Worm (Caenorhabditis elegans) whole organism, L4 larva: ENCODE measurements around the gene F22B5.10.
A peak's percentile ranks its signal among the peaks of the same experiment; 100 is the strongest.

Experiments used
- D1046.2 ChIP-seq: fragments of 200-800 bp; sonication (Bioruptor generic); IDR thresholded peaks from 2 replicates; pipeline ENCODE4 v1.3.6; 2022; ENCODE audit warnings: missing genetic modification characterization, missing compliant biosample characterization
- F10B5.3 ChIP-seq: sonication (generic microtip); optimal IDR thresholded peaks from 2 replicates; lab custom pipeline; 2016; ENCODE audit warnings: mild to moderate bottlenecking, missing genetic modification characterization, missing compliant biosample characterization
- F44E2.7 ChIP-seq: fragments of 200-800 bp; sonication (Bioruptor generic); IDR thresholded peaks from 2 replicates; pipeline ENCODE4 v2.1.2; 2022; ENCODE audit warnings: missing genetic modification characterization, missing compliant biosample characterization
- Y48G9A.11 ChIP-seq: fragments of 200-800 bp; sonication (Bioruptor generic); IDR thresholded peaks from 2 replicates; pipeline ENCODE4 v1.3.6; 2022; ENCODE audit warnings: missing genetic modification reagents, missing genetic modification characterization, missing compliant biosample characterization
- Y5F2A.4 ChIP-seq: fragments of 200-800 bp; sonication (Bioruptor generic); optimal IDR thresholded peaks from 2 replicates; lab custom pipeline; 2018; ENCODE audit warnings: mild to moderate bottlenecking, missing genetic modification characterization, missing compliant biosample characterization
- Y75B8A.6 ChIP-seq: fragments of 200-800 bp; sonication (Bioruptor generic); IDR thresholded peaks from 2 replicates; pipeline ENCODE4 v1.3.6; 2022; ENCODE audit warnings: missing genetic modification reagents, missing genetic modification characterization, missing compliant biosample characterization
- aha-1 ChIP-seq: fragments of 150-350 bp; peaks from one replicate; lab custom pipeline; 2014; ENCODE audit warnings: missing biosample characterization, missing genetic modification characterization
- aly-2 ChIP-seq: sonication (generic microtip); optimal IDR thresholded peaks from 2 replicates; lab custom pipeline; 2018; ENCODE audit warnings: missing biosample characterization, missing genetic modification characterization
- ceh-20 ChIP-seq: fragments of 200-800 bp; sonication (Bioruptor generic); IDR thresholded peaks from 2 replicates; pipeline ENCODE4 v1.3.6; 2022; ENCODE audit warnings: missing genetic modification reagents, missing genetic modification characterization, missing compliant biosample characterization
- ceh-28 ChIP-seq: fragments of 150-350 bp; optimal IDR thresholded peaks from 2 replicates; lab custom pipeline; 2014; ENCODE audit warnings: missing biosample characterization, missing genetic modification reagents, missing genetic modification characterization
- ceh-44 ChIP-seq: fragments of 200-800 bp; sonication (Bioruptor generic); IDR thresholded peaks from 2 replicates; pipeline ENCODE4 v1.3.6; 2022; ENCODE audit warnings: missing genetic modification reagents, missing genetic modification characterization, missing compliant biosample characterization
- cey-2 ChIP-seq: sonication (generic microtip); optimal IDR thresholded peaks from 3 replicates; lab custom pipeline; 2017; ENCODE audit warnings: missing genetic modification characterization, mild to moderate bottlenecking, missing compliant biosample characterization, antibody characterized with exemption, borderline replicate concordance; ENCODE audit not compliant: insufficient read depth
- daf-19 ChIP-seq: fragments of 200-800 bp; sonication (Bioruptor generic); conservative IDR thresholded peaks from 2 replicates; pipeline ENCODE4 v1.3.6; 2022; ENCODE audit warnings: missing genetic modification characterization, missing compliant biosample characterization
- daf-8 ChIP-seq: fragments of 200-800 bp; sonication (Bioruptor generic); IDR thresholded peaks from 2 replicates; pipeline ENCODE4 v1.3.6; 2022; ENCODE audit warnings: missing genetic modification characterization, missing compliant biosample characterization
- dmd-6 ChIP-seq: fragments of 200-800 bp; sonication (Bioruptor generic); IDR thresholded peaks from 2 replicates; pipeline ENCODE4 v1.3.6; 2022; ENCODE audit warnings: missing genetic modification reagents, missing genetic modification characterization, missing compliant biosample characterization
- dpl-1 ChIP-seq: fragments of 150-350 bp; optimal IDR thresholded peaks from 2 replicates; lab custom pipeline; 2014; ENCODE audit warnings: missing biosample characterization, missing genetic modification reagents, missing genetic modification characterization
- egl-27 ChIP-seq: sonication (generic microtip); optimal IDR thresholded peaks from 3 replicates; lab custom pipeline; 2017; ENCODE audit warnings: missing biosample characterization, missing genetic modification reagents, missing genetic modification characterization
- egl-43 ChIP-seq: fragments of 200-800 bp; sonication (Bioruptor generic); IDR thresholded peaks from 2 replicates; pipeline ENCODE4 v1.3.6; 2022; ENCODE audit warnings: missing genetic modification reagents, missing genetic modification characterization, missing compliant biosample characterization
- fkh-10 ChIP-seq: fragments of 150-350 bp; optimal IDR thresholded peaks from 2 replicates; lab custom pipeline; 2014; ENCODE audit warnings: missing biosample characterization, missing genetic modification reagents, missing genetic modification characterization
- gei-8 ChIP-seq: fragments of 200-800 bp; sonication (Bioruptor generic); optimal IDR thresholded peaks from 2 replicates; lab custom pipeline; 2018; ENCODE audit warnings: mild to moderate bottlenecking, missing genetic modification characterization, missing compliant biosample characterization
- hif-1 ChIP-seq, 2 experiments: sonication (generic microtip); optimal IDR thresholded peaks; 2 replicates each; lab custom pipeline; 2016 to 2017; ENCODE audit warnings: missing compliant biosample characterization in 2 of 2, missing genetic modification characterization in 2 of 2, missing genetic modification reagents in 2 of 2, missing genotype in 2 of 2, mild to moderate bottlenecking in 1 of 2
- hlh-11 ChIP-seq: fragments of 200-800 bp; sonication (Bioruptor generic); optimal IDR thresholded peaks from 2 replicates; lab custom pipeline; 2018; ENCODE audit warnings: mild to moderate bottlenecking, missing genetic modification characterization, missing compliant biosample characterization
- hlh-30 ChIP-seq: sonication (generic microtip); optimal IDR thresholded peaks from 2 replicates; lab custom pipeline; 2017; ENCODE audit warnings: antibody characterized with exemption, mild to moderate bottlenecking, missing genetic modification characterization, missing compliant biosample characterization; ENCODE audit not compliant: insufficient read depth
- lin-1 ChIP-seq: fragments of 200-800 bp; sonication (Bioruptor generic); IDR thresholded peaks from 2 replicates; pipeline ENCODE4 v1.3.6; 2022; ENCODE audit warnings: missing genetic modification reagents, missing genetic modification characterization, missing compliant biosample characterization
- lin-13 ChIP-seq: fragments of 150-350 bp; optimal IDR thresholded peaks from 2 replicates; lab custom pipeline; 2014; ENCODE audit warnings: missing biosample characterization, missing genetic modification reagents, missing genetic modification characterization
- lin-39 ChIP-seq: fragments of 150-350 bp; optimal IDR thresholded peaks from 2 replicates; lab custom pipeline; 2014; ENCODE audit warnings: missing biosample characterization, missing genetic modification reagents, missing genetic modification characterization
- lsy-2 ChIP-seq, 2 experiments: fragments of 150-350 bp in 1 of 2; sonication (generic microtip) in 1 of 2; optimal IDR thresholded peaks; 2 replicates each; lab custom pipeline; 2014 to 2017; ENCODE audit warnings: missing biosample characterization in 2 of 2, missing genetic modification characterization in 2 of 2
- madf-9 ChIP-seq: fragments of 200-800 bp; sonication (Bioruptor generic); conservative IDR thresholded peaks from 2 replicates; pipeline ENCODE4 v1.3.6; 2022; ENCODE audit warnings: missing genetic modification reagents, missing genetic modification characterization, missing compliant biosample characterization
- mdl-1 ChIP-seq, 2 experiments: fragments of 150-350 bp in 1 of 2; sonication (generic microtip) in 1 of 2; optimal IDR thresholded peaks; 2 replicates each; lab custom pipeline; 2014 to 2017; ENCODE audit warnings: missing biosample characterization in 2 of 2, missing genetic modification characterization in 2 of 2
- mdt-29 ChIP-seq: fragments of 200-800 bp; sonication (Bioruptor generic); IDR thresholded peaks from 2 replicates; pipeline ENCODE4 v1.3.6; 2022; ENCODE audit warnings: missing genetic modification reagents, missing genetic modification characterization, missing compliant biosample characterization
- mep-1 ChIP-seq: fragments of 150-350 bp; sonication (generic microtip); optimal IDR thresholded peaks from 3 replicates; lab custom pipeline; 2014; ENCODE audit warnings: missing biosample characterization, missing genetic modification characterization
- mes-2 ChIP-seq: sonication (generic microtip); optimal IDR thresholded peaks from 2 replicates; lab custom pipeline; 2016; ENCODE audit warnings: missing genotype, mild to moderate bottlenecking, missing genetic modification characterization, missing compliant biosample characterization; ENCODE audit not compliant: poor library complexity, severe bottlenecking
- nhr-102 ChIP-seq: sonication (generic microtip); optimal IDR thresholded peaks from 2 replicates; lab custom pipeline; 2016; ENCODE audit warnings: mild to moderate bottlenecking, missing genetic modification characterization, moderate library complexity, missing compliant biosample characterization
- nhr-237 ChIP-seq: sonication (generic microtip); optimal IDR thresholded peaks from 2 replicates; lab custom pipeline; 2017; ENCODE audit warnings: missing biosample characterization, missing genetic modification characterization
- nhr-28 ChIP-seq: fragments of 150-350 bp; optimal IDR thresholded peaks from 2 replicates; lab custom pipeline; 2014; ENCODE audit warnings: missing biosample characterization, missing genetic modification characterization
- nhr-41 ChIP-seq: fragments of 200-800 bp; sonication (Bioruptor generic); IDR thresholded peaks from 2 replicates; pipeline ENCODE4 v1.3.6; 2022; ENCODE audit warnings: missing genetic modification reagents, missing genetic modification characterization, missing compliant biosample characterization
- nhr-48 ChIP-seq: sonication (generic microtip); optimal IDR thresholded peaks from 2 replicates; lab custom pipeline; 2016; ENCODE audit warnings: mild to moderate bottlenecking, missing genetic modification characterization, missing compliant biosample characterization
- pha-4 ChIP-seq, 2 experiments: fragments of 150-350 bp in 1 of 2; fragments of 200-800 bp in 1 of 2; sonication (Bioruptor generic) in 1 of 2; IDR thresholded peaks in 1 of 2; optimal IDR thresholded peaks in 1 of 2; 2 replicates each; pipeline versions ENCODE4 v1.3.6 to Lab custom; 2014 to 2022; ENCODE audit warnings: missing genetic modification characterization in 2 of 2, missing genetic modification reagents in 2 of 2, missing biosample characterization in 1 of 2, missing compliant biosample characterization in 1 of 2
- php-3 ChIP-seq: fragments of 200-800 bp; sonication (Bioruptor generic); IDR thresholded peaks from 2 replicates; pipeline ENCODE4 v1.3.6; 2022; ENCODE audit warnings: missing genetic modification reagents, missing genetic modification characterization, missing compliant biosample characterization
- saeg-2 ChIP-seq: fragments of 200-800 bp; sonication (Bioruptor generic); IDR thresholded peaks from 2 replicates; pipeline ENCODE4 v1.3.6; 2022; ENCODE audit warnings: missing genetic modification reagents, missing genetic modification characterization, missing compliant biosample characterization
- sdz-12 ChIP-seq: fragments of 200-800 bp; sonication (Bioruptor generic); optimal IDR thresholded peaks from 2 replicates; lab custom pipeline; 2018; ENCODE audit warnings: mild to moderate bottlenecking, missing genetic modification characterization, missing compliant biosample characterization
- set-16 ChIP-seq: fragments of 200-800 bp; sonication (Bioruptor generic); IDR thresholded peaks from 2 replicates; pipeline ENCODE4 v1.3.6; 2022; ENCODE audit warnings: missing genetic modification reagents, missing genetic modification characterization, missing compliant biosample characterization
- snpc-1.2 ChIP-seq: fragments of 200-800 bp; sonication (Bioruptor generic); IDR thresholded peaks from 2 replicates; pipeline ENCODE4 v1.3.6; 2022; ENCODE audit warnings: missing genetic modification reagents, missing genetic modification characterization, missing compliant biosample characterization
- snpc-4 ChIP-seq: fragments of 150-350 bp; optimal IDR thresholded peaks from 2 replicates; lab custom pipeline; 2014; ENCODE audit warnings: missing biosample characterization, missing genetic modification characterization
- spr-3 ChIP-seq: fragments of 200-800 bp; sonication (Bioruptor generic); optimal IDR thresholded peaks from 2 replicates; lab custom pipeline; 2018; ENCODE audit warnings: mild to moderate bottlenecking, missing genetic modification characterization, missing compliant biosample characterization
- unc-39 ChIP-seq: sonication (generic microtip); optimal IDR thresholded peaks from 2 replicates; lab custom pipeline; 2017; ENCODE audit warnings: missing biosample characterization, missing genetic modification characterization
- zag-1 ChIP-seq: fragments of 150-350 bp; optimal IDR thresholded peaks from 2 replicates; lab custom pipeline; 2014; ENCODE audit warnings: missing biosample characterization, missing genetic modification characterization
- zfp-3 ChIP-seq: fragments of 200-800 bp; sonication (Bioruptor generic); conservative IDR thresholded peaks from 2 replicates; pipeline ENCODE4 v1.3.6; 2022; ENCODE audit warnings: missing genetic modification reagents, missing genetic modification characterization, missing compliant biosample characterization
- zip-2 ChIP-seq: fragments of 150-350 bp; optimal IDR thresholded peaks from 2 replicates; lab custom pipeline; 2014; ENCODE audit warnings: missing biosample characterization, missing genetic modification characterization

Gene F22B5.10

ce11 chrII:8483793-8484186, 16.8 kb downstream of the F22B5.10 start, which contains the start of gene taap-1:
Gene taap-1, minus strand, starts transcription at chrII:8483871.
- TF ChIP-seq aha-1 (tag; lab: Kevin White, UChicago) (peak; percentile 100), lsy-2 (tag; optimal IDR thresholded peaks at IDR 0.05; lab: Kevin White, UChicago) (no peak), hif-1 (tag; optimal IDR thresholded peaks at IDR 0.05; lab: Kevin White, UChicago) (peak; percentile 94 to 100), nhr-48 (tag; lab: Kevin White, UChicago) (peak; percentile 51), spr-3 (GFP tag; lab: Kevin White, UChicago) (no peak), hlh-11 (tag; lab: Kevin White, UChicago) (peak; percentile 39), ceh-44 (GFP tag; lab: Robert Waterston, UW) (no peak), mep-1 (tag; lab: Kevin White, UChicago) (peak; percentile 29), cey-2 (tag; lab: Kevin White, UChicago) (no peak), dmd-6 (GFP tag; lab: Robert Waterston, UW) (peak; percentile 80), hlh-30 (tag; lab: Kevin White, UChicago) (peak; percentile 10), mdl-1 (tag; optimal IDR thresholded peaks at IDR 0.05; lab: Kevin White, UChicago) (peak in 1 of 2 experiments; percentile 44), nhr-237 (no peak), saeg-2 (GFP tag; lab: Robert Waterston, UW) (no peak), nhr-28 (tag; lab: Kevin White, UChicago) (peak; percentile 4), ceh-20 (no peak), mes-2 (peak; percentile 15), zag-1 (tag; lab: Kevin White, UChicago) (no peak), madf-9 (GFP tag; lab: Robert Waterston, UW) (no peak)

ce11 chrII:8484546-8484945, 17.6 kb downstream of the F22B5.10 start:
- peak; percentile 58 for TF ChIP-seq mep-1 (tag; lab: Kevin White, UChicago)
- peak; percentile 100 for TF ChIP-seq nhr-28 (tag; lab: Kevin White, UChicago)
- TF ChIP-seq Y75B8A.6 (GFP tag; lab: Robert Waterston, UW): no peak
- no peak for TF ChIP-seq mdl-1 (tag; optimal IDR thresholded peaks at IDR 0.05; lab: Kevin White, UChicago)
- TF ChIP-seq egl-27 (tag; lab: Kevin White, UChicago): no peak
- TF ChIP-seq aly-2 (tag; lab: Kevin White, UChicago): no peak
- no peak for TF ChIP-seq fkh-10 (GFP tag; lab: Kevin White, UChicago)
- TF ChIP-seq zag-1 (tag; lab: Kevin White, UChicago): no peak
- TF ChIP-seq snpc-1.2 (GFP tag; lab: Robert Waterston, UW): no peak
- TF ChIP-seq zfp-3: no peak
- peak; percentile 85 for TF ChIP-seq dmd-6 (GFP tag; lab: Robert Waterston, UW)
- TF ChIP-seq lin-13: peak; percentile 41
- TF ChIP-seq daf-8 (GFP tag; lab: Robert Waterston, UW): no peak
- TF ChIP-seq unc-39 (tag; lab: Kevin White, UChicago): no peak
- no peak for TF ChIP-seq Y48G9A.11
- TF ChIP-seq nhr-41: no peak
- no peak for TF ChIP-seq snpc-4
- no peak for TF ChIP-seq Y5F2A.4 (GFP tag; lab: Kevin White, UChicago)
- TF ChIP-seq php-3 (GFP tag; lab: Robert Waterston, UW): peak; percentile 63; the same call in 1 of the 2 replicates
- no peak for TF ChIP-seq lin-1 (GFP tag; lab: Robert Waterston, UW)
- no peak for TF ChIP-seq lin-39 (tag; lab: Kevin White, UChicago)
- TF ChIP-seq nhr-102 (tag; lab: Kevin White, UChicago): peak; percentile 18
- TF ChIP-seq mdt-29: no peak
- no peak for TF ChIP-seq sdz-12 (GFP tag; lab: Kevin White, UChicago)
- no peak for TF ChIP-seq F10B5.3 (tag; lab: Kevin White, UChicago)
- TF ChIP-seq D1046.2 (GFP tag; lab: Robert Waterston, UW): no peak
- TF ChIP-seq egl-43: no peak
- no peak for TF ChIP-seq ceh-28
- TF ChIP-seq pha-4 (GFP tag; IDR thresholded peaks at IDR 0.05; lab: Robert Waterston, UW): 0 out of 2 replicates have a peak, but pooled peaks have one; percentile 42
- no peak for TF ChIP-seq pha-4 (tag; optimal IDR thresholded peaks at IDR 0.05; lab: Kevin White, UChicago)
- TF ChIP-seq set-16: no peak
- no peak for TF ChIP-seq zip-2
- no peak for TF ChIP-seq F44E2.7 (GFP tag; lab: Robert Waterston, UW)
- TF ChIP-seq dpl-1 (GFP tag; lab: Kevin White, UChicago): no peak
- no peak for TF ChIP-seq gei-8
- no peak for TF ChIP-seq daf-19
